Worm (Caenorhabditis elegans) whole organism, L3 larva: ENCODE results near the gene Y55F3AR.2.

Experiments
- R02D3.7 ChIP-seq: fragments of 150-350 bp; optimal IDR thresholded peaks from 2 replicates; lab custom pipeline; 2014; ENCODE audit warnings: missing biosample characterization, missing genetic modification characterization
- aly-2 ChIP-seq: fragments of 150-350 bp; optimal IDR thresholded peaks from 2 replicates; lab custom pipeline; 2014; ENCODE audit warnings: missing biosample characterization, missing genetic modification characterization
- ceh-16 ChIP-seq: sonication (generic microtip); optimal IDR thresholded peaks from 2 replicates; lab custom pipeline; 2017; ENCODE audit warnings: missing biosample characterization, missing genetic modification characterization
- ceh-28 ChIP-seq: fragments of 150-350 bp; optimal IDR thresholded peaks from 2 replicates; lab custom pipeline; 2014; ENCODE audit warnings: missing biosample characterization, missing genetic modification reagents, missing genetic modification characterization
- ceh-82 ChIP-seq: fragments of 150-350 bp; optimal IDR thresholded peaks from 2 replicates; lab custom pipeline; 2014; ENCODE audit warnings: missing biosample characterization, missing genetic modification characterization
- ceh-9 ChIP-seq: sonication (generic microtip); optimal IDR thresholded peaks from 2 replicates; lab custom pipeline; 2018; ENCODE audit warnings: missing biosample characterization, missing genetic modification characterization
- daf-12 ChIP-seq: fragments of 150-350 bp; optimal IDR thresholded peaks from 2 replicates; lab custom pipeline; 2014; ENCODE audit warnings: missing biosample characterization, missing genetic modification reagents, missing genetic modification characterization
- egl-5 ChIP-seq: fragments of 150-350 bp; optimal IDR thresholded peaks from 2 replicates; lab custom pipeline; 2017; ENCODE audit warnings: missing biosample characterization, missing genetic modification reagents, missing genetic modification characterization, inconsistent platforms
- elt-2 ChIP-seq: sonication (generic microtip); optimal IDR thresholded peaks from 2 replicates; lab custom pipeline; 2016; ENCODE audit warnings: missing genetic modification reagents, mild to moderate bottlenecking, missing genetic modification characterization, missing compliant biosample characterization
- elt-3 ChIP-seq, 3 experiments: fragments of 150-350 bp in 1 of 3; sonication (generic microtip) in 2 of 3; optimal IDR thresholded peaks; 2 replicates in 2 of 3; 4 replicates in 1 of 3; lab custom pipeline; 2014 to 2017; ENCODE audit warnings: missing biosample characterization in 3 of 3, missing genetic modification characterization in 3 of 3
- eor-1 ChIP-seq, 2 experiments: fragments of 150-350 bp; optimal IDR thresholded peaks; 2 replicates each; lab custom pipeline; 2014 to 2018; ENCODE audit warnings: missing biosample characterization in 2 of 2, missing genetic modification characterization in 2 of 2
- fkh-10 ChIP-seq: sonication (generic microtip); optimal IDR thresholded peaks from 2 replicates; lab custom pipeline; 2017; ENCODE audit warnings: missing biosample characterization, missing genetic modification reagents, missing genetic modification characterization
- hmg-11 ChIP-seq: sonication (generic microtip); optimal IDR thresholded peaks from 2 replicates; lab custom pipeline; 2016; ENCODE audit warnings: missing genetic modification characterization, missing compliant biosample characterization
- jun-1 ChIP-seq: fragments of 150-350 bp; optimal IDR thresholded peaks from 2 replicates; lab custom pipeline; 2014; ENCODE audit warnings: missing biosample characterization, missing genetic modification reagents, missing genetic modification characterization
- lin-15B ChIP-seq: fragments of 150-350 bp; optimal IDR thresholded peaks from 2 replicates; lab custom pipeline; 2014; ENCODE audit warnings: missing biosample characterization, missing genetic modification characterization
- lin-39 ChIP-seq: fragments of 150-350 bp; optimal IDR thresholded peaks from 2 replicates; lab custom pipeline; 2018; ENCODE audit warnings: missing biosample characterization, missing genetic modification reagents, missing genetic modification characterization
- lsy-12 ChIP-seq: sonication (generic microtip); optimal IDR thresholded peaks from 2 replicates; lab custom pipeline; 2016; ENCODE audit warnings: mild to moderate bottlenecking, missing genetic modification characterization, missing compliant biosample characterization
- mdl-1 ChIP-seq: fragments of 150-350 bp; optimal IDR thresholded peaks from 2 replicates; lab custom pipeline; 2014; ENCODE audit warnings: missing biosample characterization, missing genetic modification characterization
- mml-1 ChIP-seq: fragments of 150-350 bp; sonication (generic microtip); optimal IDR thresholded peaks from 3 replicates; lab custom pipeline; 2014; ENCODE audit warnings: missing biosample characterization, missing genetic modification characterization
- nfya-1 ChIP-seq: sonication (generic microtip); optimal IDR thresholded peaks from 2 replicates; lab custom pipeline; 2017; ENCODE audit warnings: missing genetic modification characterization, mild to moderate bottlenecking, missing compliant biosample characterization, antibody characterized with exemption, moderate library complexity; ENCODE audit not compliant: insufficient read depth
- nhr-11 ChIP-seq: fragments of 150-350 bp; optimal IDR thresholded peaks from 2 replicates; lab custom pipeline; 2014; ENCODE audit warnings: missing biosample characterization, missing genetic modification characterization
- nhr-12 ChIP-seq: fragments of 150-350 bp; optimal IDR thresholded peaks from 2 replicates; lab custom pipeline; 2014; ENCODE audit warnings: missing biosample characterization, missing genetic modification characterization
- nhr-237 ChIP-seq: fragments of 150-350 bp; optimal IDR thresholded peaks from 2 replicates; lab custom pipeline; 2014; ENCODE audit warnings: missing biosample characterization, missing genetic modification characterization
- nhr-25 ChIP-seq: sonication (generic microtip); optimal IDR thresholded peaks from 2 replicates; lab custom pipeline; 2017; ENCODE audit warnings: missing biosample characterization, missing genetic modification characterization
- nhr-43 ChIP-seq: sonication (generic microtip); optimal IDR thresholded peaks from 2 replicates; lab custom pipeline; 2016; ENCODE audit warnings: mild to moderate bottlenecking, missing genetic modification characterization, missing compliant biosample characterization; ENCODE audit not compliant: poor library complexity, severe bottlenecking
- nhr-67 ChIP-seq: fragments of 150-350 bp; optimal IDR thresholded peaks from 2 replicates; lab custom pipeline; 2014; ENCODE audit warnings: missing biosample characterization, missing genetic modification characterization
- nhr-76 ChIP-seq: fragments of 150-350 bp; sonication (generic microtip); optimal IDR thresholded peaks from 5 replicates; lab custom pipeline; 2014; ENCODE audit warnings: missing biosample characterization, missing genetic modification characterization
- nhr-77 ChIP-seq: fragments of 150-350 bp; optimal IDR thresholded peaks from 2 replicates; lab custom pipeline; 2014; ENCODE audit warnings: missing biosample characterization, missing genetic modification characterization
- pha-4 ChIP-seq: fragments of 150-350 bp; optimal IDR thresholded peaks from 2 replicates; lab custom pipeline; 2014; ENCODE audit warnings: missing biosample characterization, missing genetic modification reagents, missing genetic modification characterization
- pqm-1 ChIP-seq: fragments of 150-350 bp; optimal IDR thresholded peaks from 2 replicates; lab custom pipeline; 2017; ENCODE audit warnings: missing biosample characterization, missing genetic modification characterization, inconsistent platforms
- skn-1 ChIP-seq: fragments of 150-350 bp; optimal IDR thresholded peaks from 2 replicates; lab custom pipeline; 2014; ENCODE audit warnings: missing biosample characterization, missing genetic modification characterization
- snpc-4 ChIP-seq: fragments of 150-350 bp; optimal IDR thresholded peaks from 2 replicates; lab custom pipeline; 2014; ENCODE audit warnings: missing biosample characterization, missing genetic modification characterization
- tbx-2 ChIP-seq: sonication (generic microtip); optimal IDR thresholded peaks from 2 replicates; lab custom pipeline; 2016; ENCODE audit warnings: mild to moderate bottlenecking, missing genetic modification characterization, missing compliant biosample characterization
- zag-1 ChIP-seq: fragments of 150-350 bp; optimal IDR thresholded peaks from 2 replicates; lab custom pipeline; 2014; ENCODE audit warnings: missing biosample characterization, missing genetic modification characterization
- ztf-4 ChIP-seq: fragments of 150-350 bp; optimal IDR thresholded peaks from 2 replicates; lab custom pipeline; 2014; ENCODE audit warnings: missing biosample characterization, missing genetic modification characterization

Gene Y55F3AR.2

ce11 chrIV:1118566-1118965 lies 24.2 kb downstream of the Y55F3AR.2 start, which contains the start of gene srx-13:
Gene srx-13 (minus strand): TSS chrIV:1118666.
- TF ChIP-seq eor-1 (tag; optimal IDR thresholded peaks at IDR 0.05; lab: Kevin White, UChicago): no peak
- TF ChIP-seq ceh-28 (tag; lab: Kevin White, UChicago): no peak
- TF ChIP-seq hmg-11: no peak
- TF ChIP-seq nhr-237: no peak
- no peak for TF ChIP-seq pha-4
- TF ChIP-seq nhr-43 (tag; lab: Kevin White, UChicago): no peak
- TF ChIP-seq tbx-2 (tag; lab: Kevin White, UChicago): no peak
- TF ChIP-seq lsy-12 (tag; lab: Kevin White, UChicago): no peak
- no peak for TF ChIP-seq elt-3 (tag; optimal IDR thresholded peaks at IDR 0.05; lab: Kevin White, UChicago)
- TF ChIP-seq, all 47 proteins: peak for 0

DNA sequence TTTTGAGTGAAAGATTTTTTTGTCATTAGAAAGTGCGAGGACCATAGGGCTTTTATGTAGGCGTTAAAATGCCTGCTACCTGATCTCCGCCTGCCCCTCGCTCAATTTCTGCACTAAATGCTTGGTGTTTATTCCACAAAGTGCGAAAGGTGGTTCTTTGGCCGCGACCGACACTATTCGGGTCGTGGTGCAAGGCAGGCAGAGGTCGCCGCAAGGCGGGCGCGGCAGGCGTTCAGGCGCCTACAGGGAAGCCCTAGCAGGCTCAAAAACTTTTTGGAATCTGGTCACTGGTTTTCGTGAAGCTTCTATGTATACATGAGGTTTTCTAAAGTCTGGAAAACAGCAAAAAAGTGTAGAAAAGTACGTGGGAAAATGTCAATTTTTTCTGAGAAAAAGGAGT lies 26.5 kb downstream of the Y55F3AR.2 start:
- TF ChIP-seq tbx-2 (tag; lab: Kevin White, UChicago) (no peak), daf-12 (tag; lab: Kevin White, UChicago) (no peak), ceh-82 (tag; lab: Kevin White, UChicago) (no peak), lin-39 (tag; lab: Kevin White, UChicago) (no peak), mdl-1 (tag; lab: Kevin White, UChicago) (no peak), ceh-16 (tag; lab: Kevin White, UChicago) (no peak)
- TF ChIP-seq, all 47 proteins: peak for 0

ce11 chrIV:1121511-1121910 lies 27.2 kb downstream of the Y55F3AR.2 start:
- TF ChIP-seq mdl-1 (tag; lab: Kevin White, UChicago) (no peak), mml-1 (no peak), nhr-12 (no peak), lsy-12 (tag; lab: Kevin White, UChicago) (no peak), nhr-25 (tag; lab: Kevin White, UChicago) (no peak), nhr-76 (tag; lab: Kevin White, UChicago) (no peak), lin-39 (tag; lab: Kevin White, UChicago) (no peak), ceh-16 (tag; lab: Kevin White, UChicago) (no peak), ceh-9 (no peak), pqm-1 (no peak), elt-2 (no peak), egl-5 (tag; lab: Kevin White, UChicago) (no peak), jun-1 (tag; lab: Kevin White, UChicago) (no peak), nhr-237 (no peak), aly-2 (no peak), nhr-77 (tag; lab: Kevin White, UChicago) (no peak), nhr-11 (no peak)

DNA sequence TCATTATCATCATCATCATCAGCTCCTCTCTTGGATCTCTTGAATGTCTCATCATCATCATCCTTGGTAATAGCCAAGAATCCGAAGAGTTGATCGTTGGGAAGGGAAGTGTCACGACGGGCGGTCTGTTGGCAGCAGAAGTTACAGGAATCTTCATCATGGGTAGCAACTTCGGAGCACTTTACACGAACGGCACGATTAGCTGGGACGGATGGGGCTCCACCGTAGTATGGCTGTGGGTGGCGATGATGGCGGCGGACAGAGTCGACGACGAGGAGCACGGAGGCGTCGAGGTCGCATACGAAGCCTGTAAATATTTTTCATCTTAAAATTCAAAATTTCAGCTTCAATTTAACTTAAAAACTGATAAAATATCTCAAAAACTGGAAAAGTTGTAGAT lies 29.0 kb downstream of the Y55F3AR.2 start:
- TF ChIP-seq nhr-12 (no peak), nhr-67 (tag; lab: Kevin White, UChicago) (no peak), mdl-1 (tag; lab: Kevin White, UChicago) (no peak), lin-39 (tag; lab: Kevin White, UChicago) (no peak), elt-2 (no peak), nhr-11 (no peak), nhr-76 (tag; lab: Kevin White, UChicago) (no peak), R02D3.7 (tag; lab: Kevin White, UChicago) (no peak), nhr-77 (tag; lab: Kevin White, UChicago) (no peak)
- TF ChIP-seq, all 47 proteins: peak for 0

ce11 chrIV:1124741-1125140 lies 30.4 kb downstream of the Y55F3AR.2 start, which contains the start of gene perm-4:
Gene perm-4 (minus strand): TSS chrIV:1125107.
- TF ChIP-seq ceh-82 (tag; lab: Kevin White, UChicago) (no peak), nhr-43 (tag; lab: Kevin White, UChicago) (no peak), eor-1 (tag; optimal IDR thresholded peaks at IDR 0.05; lab: Kevin White, UChicago) (no peak), nfya-1 (tag; lab: Kevin White, UChicago) (no peak), nhr-12 (no peak), skn-1 (no peak), ztf-4 (tag; lab: Kevin White, UChicago) (no peak), nhr-237 (no peak), ceh-28 (tag; lab: Kevin White, UChicago) (no peak), ceh-16 (tag; lab: Kevin White, UChicago) (no peak), zag-1 (tag; lab: Kevin White, UChicago) (no peak), pqm-1 (no peak), lin-15B (no peak), pha-4 (no peak), fkh-10 (GFP tag; lab: Kevin White, UChicago) (no peak), snpc-4 (tag; lab: Kevin White, UChicago) (no peak)
